Fruit fly (Drosophila melanogaster) whole organism, adult: Measurements from ENCODE around the gene sina.

ENCODE experiments used
- CG11617 ChIP-seq: fragments of 200-800 bp; sonication (Bioruptor generic); optimal IDR thresholded peaks from 2 replicates; lab custom pipeline; 2017; ENCODE audit warnings: mild to moderate bottlenecking, missing biosample characterization, missing genetic modification reagents, missing genetic modification characterization
- CG12768 ChIP-seq: fragments of 200-800 bp; sonication (Bioruptor generic); optimal IDR thresholded peaks from 2 replicates; lab custom pipeline; 2017; ENCODE audit warnings: missing biosample characterization, missing genetic modification characterization, mild to moderate bottlenecking, moderate library complexity, missing genetic modification reagents
- CG14711 ChIP-seq: fragments of 200-800 bp; sonication (Bioruptor generic); optimal IDR thresholded peaks from 2 replicates; lab custom pipeline; 2018; ENCODE audit warnings: missing biosample characterization, mild to moderate bottlenecking, missing genetic modification characterization, moderate library complexity
- CG1620 ChIP-seq: fragments of 200-800 bp; sonication (Bioruptor generic); optimal IDR thresholded peaks from 2 replicates; lab custom pipeline; 2016; ENCODE audit warnings: missing biosample characterization, missing genetic modification characterization
- CG33017 ChIP-seq: fragments of 200-800 bp; sonication (Bioruptor generic); optimal IDR thresholded peaks from 2 replicates; lab custom pipeline; 2018; ENCODE audit warnings: missing biosample characterization, mild to moderate bottlenecking, missing genetic modification characterization, moderate library complexity
- CG5204 ChIP-seq: fragments of 200-800 bp; sonication (Bioruptor generic); optimal IDR thresholded peaks from 2 replicates; lab custom pipeline; 2016; ENCODE audit warnings: missing biosample characterization, missing genetic modification characterization
- CG7045 ChIP-seq: fragments of 200-800 bp; sonication (Bioruptor generic); optimal IDR thresholded peaks from 2 replicates; lab custom pipeline; 2017; ENCODE audit warnings: missing biosample characterization, mild to moderate bottlenecking, missing genetic modification characterization
- CG7101 ChIP-seq: fragments of 200-800 bp; sonication (Bioruptor generic); optimal IDR thresholded peaks from 2 replicates; lab custom pipeline; 2018; ENCODE audit warnings: missing biosample characterization, mild to moderate bottlenecking, missing genetic modification characterization, moderate library complexity
- Clk ChIP-seq: fragments of 200-800 bp; sonication (Bioruptor generic); optimal IDR thresholded peaks from 2 replicates; lab custom pipeline; 2017; ENCODE audit warnings: missing biosample characterization, missing genetic modification characterization
- Crg-1 ChIP-seq: fragments of 200-800 bp; sonication (Bioruptor generic); optimal IDR thresholded peaks from 2 replicates; lab custom pipeline; 2016; ENCODE audit warnings: missing biosample characterization, missing genetic modification characterization
- Hr96 ChIP-seq: fragments of 200-800 bp; sonication (Bioruptor generic); optimal IDR thresholded peaks from 2 replicates; lab custom pipeline; 2016; ENCODE audit warnings: missing biosample characterization, missing genetic modification characterization
- Mnt ChIP-seq: fragments of 200-800 bp; sonication (Bioruptor generic); optimal IDR thresholded peaks from 2 replicates; lab custom pipeline; 2016; ENCODE audit warnings: missing biosample characterization, mild to moderate bottlenecking, missing genetic modification characterization
- bab1 ChIP-seq: fragments of 200-800 bp; sonication (Bioruptor generic); optimal IDR thresholded peaks from 3 replicates; lab custom pipeline; 2019; ENCODE audit warnings: missing biosample characterization, mild to moderate bottlenecking, missing genetic modification characterization, moderate library complexity
- cic ChIP-seq: fragments of 200-800 bp; sonication (Bioruptor generic); optimal IDR thresholded peaks from 2 replicates; lab custom pipeline; 2017; ENCODE audit warnings: missing biosample characterization, mild to moderate bottlenecking, missing genetic modification characterization, moderate library complexity
- cnc ChIP-seq, 2 experiments: fragments of >200 bp; optimal IDR thresholded peaks; 2 replicates each; lab custom pipeline; 2017
- kay ChIP-seq: fragments of 200-800 bp; sonication (Bioruptor generic); peaks from one replicate; lab custom pipeline; 2016; ENCODE audit warnings: missing biosample characterization, missing genetic modification characterization, borderline replicate concordance
- ovo ChIP-seq: fragments of 200-800 bp; sonication (Bioruptor generic); optimal IDR thresholded peaks from 2 replicates; lab custom pipeline; 2016; ENCODE audit warnings: missing biosample characterization, missing genetic modification characterization
- pad ChIP-seq: fragments of 200-800 bp; sonication (Bioruptor generic); optimal IDR thresholded peaks from 3 replicates; lab custom pipeline; 2017; ENCODE audit warnings: missing biosample characterization, missing genetic modification characterization, mild to moderate bottlenecking, moderate library complexity, missing genetic modification reagents
- tj ChIP-seq: fragments of 200-800 bp; sonication (Bioruptor generic); optimal IDR thresholded peaks from 3 replicates; lab custom pipeline; 2017; ENCODE audit warnings: missing biosample characterization, mild to moderate bottlenecking, missing genetic modification characterization, moderate library complexity
- toe ChIP-seq: fragments of 200-800 bp; sonication (Bioruptor generic); optimal IDR thresholded peaks from 2 replicates; lab custom pipeline; 2016; ENCODE audit warnings: missing biosample characterization, missing genetic modification characterization

Gene sina

DNA sequence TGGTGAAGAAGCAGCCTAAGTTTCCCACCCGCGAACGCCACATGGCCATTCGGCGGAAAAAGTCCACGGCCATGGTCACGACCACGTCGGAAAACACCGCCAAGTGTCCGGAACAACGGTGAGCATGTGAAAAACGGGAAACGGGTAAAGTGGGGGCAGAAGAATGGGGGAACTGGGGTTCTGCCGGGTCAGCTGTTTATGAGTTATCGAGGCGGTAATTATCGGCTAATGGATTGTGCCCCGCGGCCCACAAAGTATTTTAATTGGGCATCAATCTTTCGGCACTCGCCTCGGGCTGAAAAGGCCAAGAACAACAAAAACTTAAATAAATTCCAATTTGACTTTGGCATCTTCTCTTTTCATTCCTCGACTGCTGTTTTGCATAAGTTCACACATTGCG lies 33.7 kb downstream of the sina start:
- TF ChIP-seq tj (peak; percentile 60), Clk (no peak)

DNA sequence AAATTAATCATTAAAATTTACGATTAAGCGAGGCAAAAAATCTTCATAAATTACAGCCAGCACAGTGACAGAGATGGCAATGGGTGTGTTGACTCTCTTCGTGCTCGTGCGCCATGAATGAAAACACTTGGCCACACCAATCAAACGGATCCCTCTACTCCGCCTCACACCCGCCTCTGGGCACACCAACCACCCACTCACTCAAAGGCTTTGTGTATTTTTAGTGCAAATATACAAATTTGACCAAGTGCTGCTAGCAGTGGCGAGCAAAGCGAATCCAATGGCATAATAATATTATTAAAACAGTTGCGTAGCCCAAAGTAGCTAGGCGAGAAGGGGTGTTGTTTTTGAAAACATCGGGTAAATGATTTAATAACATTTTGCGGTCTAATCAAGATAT lies 36.0 kb downstream of the sina start:
- no peak for TF ChIP-seq CG11617 (GFP tag; lab: Kevin White, UChicago)
- no peak for TF ChIP-seq CG12768 (GFP tag; lab: Kevin White, UChicago)
- TF ChIP-seq toe (GFP tag; lab: Kevin White, UChicago), result no peak
- TF ChIP-seq Crg-1 (GFP tag; lab: Kevin White, UChicago), result no peak
- no peak for TF ChIP-seq tj
- no peak for TF ChIP-seq Hr96 (GFP tag; lab: Kevin White, UChicago)
- no peak for TF ChIP-seq CG33017 (tag; lab: Kevin White, UChicago)
- TF ChIP-seq kay (GFP tag; lab: Kevin White, UChicago), result no peak
- TF ChIP-seq CG14711 (tag; lab: Kevin White, UChicago), result no peak
- TF ChIP-seq ovo (GFP tag; lab: Kevin White, UChicago), result no peak
- TF ChIP-seq CG1620 (GFP tag; lab: Kevin White, UChicago), result no peak
- TF ChIP-seq Mnt (GFP tag; lab: Kevin White, UChicago), result no peak
- no peak for TF ChIP-seq cnc (optimal IDR thresholded peaks at IDR 0.05; lab: Kevin White, UChicago)
- TF ChIP-seq CG7101 (tag; lab: Kevin White, UChicago), result no peak
- no peak for TF ChIP-seq bab1
- TF ChIP-seq cic, result no peak
- TF ChIP-seq Clk, result no peak
- no peak for TF ChIP-seq CG5204
- no peak for TF ChIP-seq pad (GFP tag; lab: Kevin White, UChicago)

DNA sequence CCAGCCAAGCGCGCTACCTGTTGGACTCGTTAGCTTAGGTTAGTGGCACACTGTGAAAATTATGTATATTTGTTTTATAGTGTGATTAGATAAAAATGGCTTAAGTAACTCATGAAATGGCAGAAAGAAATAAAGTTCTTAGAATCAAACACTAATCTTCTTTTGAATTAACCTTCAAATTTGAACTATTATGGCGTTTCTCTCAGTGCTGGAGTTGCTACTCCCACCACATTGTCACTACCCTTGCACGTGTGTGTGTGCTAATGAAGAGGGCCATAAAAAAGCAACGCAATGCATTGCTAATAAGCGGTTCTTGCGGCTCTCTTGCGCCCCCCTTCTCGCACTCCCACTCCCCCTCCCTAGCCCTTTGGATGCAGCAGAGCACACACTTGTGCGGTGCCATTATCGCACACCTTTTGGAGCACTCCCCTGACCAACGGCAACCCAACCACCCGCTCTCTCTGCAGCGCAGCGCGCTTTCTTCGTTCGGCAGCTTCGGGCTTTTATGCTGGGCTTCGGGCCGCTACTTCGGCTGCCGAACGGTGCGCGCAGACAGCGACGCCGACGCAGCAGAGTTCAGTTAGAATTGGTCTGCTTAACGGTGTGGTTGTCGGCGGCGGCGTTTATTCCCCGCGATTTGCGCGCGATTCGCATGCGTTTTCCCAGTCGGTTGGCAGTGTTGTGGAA lies 37.2 kb downstream of the sina start:
- TF ChIP-seq cnc (optimal IDR thresholded peaks at IDR 0.05; lab: Kevin White, UChicago) (no peak), CG14711 (tag; lab: Kevin White, UChicago) (peak; percentile 58), cic (peak; percentile 43), CG5204 (no peak), CG11617 (GFP tag; lab: Kevin White, UChicago) (peak; percentile 46), Clk (no peak), kay (GFP tag; lab: Kevin White, UChicago) (peak; percentile 22), pad (GFP tag; lab: Kevin White, UChicago) (peak; percentile 66), CG12768 (GFP tag; lab: Kevin White, UChicago) (peak; percentile 61), CG7101 (tag; lab: Kevin White, UChicago) (peak; percentile 55), toe (GFP tag; lab: Kevin White, UChicago) (no peak), Mnt (GFP tag; lab: Kevin White, UChicago) (peak; percentile 46), bab1 (peak; percentile 82), Hr96 (GFP tag; lab: Kevin White, UChicago) (no peak), ovo (GFP tag; lab: Kevin White, UChicago) (peak; percentile 54), tj (peak; percentile 88), CG33017 (tag; lab: Kevin White, UChicago) (peak; percentile 9), CG1620 (GFP tag; lab: Kevin White, UChicago) (no peak), CG7045 (GFP tag; lab: Kevin White, UChicago) (no peak), Crg-1 (GFP tag; lab: Kevin White, UChicago) (peak; percentile 42)

DNA sequence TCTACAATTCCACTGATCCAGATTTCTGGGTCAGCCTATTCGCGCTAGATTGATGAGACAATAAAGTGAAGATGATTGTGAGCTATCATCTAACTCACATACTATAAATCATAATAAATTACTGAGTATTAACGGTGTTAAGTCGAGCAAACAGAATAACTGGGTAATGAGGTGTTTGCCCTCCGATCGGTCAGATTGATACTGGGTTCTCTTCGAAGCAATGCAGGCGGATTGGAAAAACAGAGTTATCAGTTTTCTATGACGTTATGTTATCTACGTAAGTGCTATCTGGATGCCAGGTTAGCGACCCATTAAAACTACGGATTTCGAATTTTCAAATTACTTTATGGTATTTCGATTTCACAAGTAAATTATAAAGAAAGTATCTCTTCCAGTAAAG lies 38.4 kb downstream of the sina start:
- no peak for TF ChIP-seq CG7101 (tag; lab: Kevin White, UChicago)
- TF ChIP-seq CG14711 (tag; lab: Kevin White, UChicago), result no peak
- TF ChIP-seq Crg-1 (GFP tag; lab: Kevin White, UChicago), result no peak
- peak; percentile 32 for TF ChIP-seq kay (GFP tag; lab: Kevin White, UChicago)
- no peak for TF ChIP-seq CG11617 (GFP tag; lab: Kevin White, UChicago)
- TF ChIP-seq cic, result no peak

DNA sequence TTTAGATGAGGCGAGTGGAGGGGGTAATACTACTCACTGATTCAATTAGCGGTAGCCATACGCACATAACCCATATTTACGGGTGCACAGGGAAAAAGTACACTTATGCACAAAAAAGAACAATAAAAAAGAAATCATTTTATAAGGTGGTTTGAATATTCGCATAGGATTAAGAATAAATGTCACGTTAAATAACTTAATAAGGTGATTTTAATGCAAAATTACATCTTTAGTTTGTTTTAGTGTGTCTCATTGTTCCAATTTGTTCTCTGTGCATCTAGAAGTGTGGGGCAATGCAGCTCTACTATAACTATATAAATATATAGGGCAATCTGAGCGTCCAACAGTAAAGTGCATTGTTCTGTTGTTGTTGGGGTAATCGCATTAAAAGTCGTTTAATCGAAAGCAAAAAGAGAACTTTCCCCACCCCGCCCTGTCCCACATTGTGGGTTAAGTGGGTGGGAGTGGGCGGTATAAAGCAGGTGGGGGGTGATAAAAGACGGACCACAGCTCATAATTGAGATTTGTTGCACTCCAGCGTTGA lies 39.2 kb downstream of the sina start:
- TF ChIP-seq tj, result no peak
- TF ChIP-seq CG5204, result peak; percentile 6
- TF ChIP-seq CG7045 (GFP tag; lab: Kevin White, UChicago), result peak; percentile 21
- TF ChIP-seq kay (GFP tag; lab: Kevin White, UChicago), result no peak
- TF ChIP-seq Mnt (GFP tag; lab: Kevin White, UChicago), result no peak
- TF ChIP-seq CG33017 (tag; lab: Kevin White, UChicago), result no peak
- no peak for TF ChIP-seq Clk
- TF ChIP-seq Crg-1 (GFP tag; lab: Kevin White, UChicago), result no peak
- no peak for TF ChIP-seq cic
- TF ChIP-seq CG7101 (tag; lab: Kevin White, UChicago), result no peak
- no peak for TF ChIP-seq CG12768 (GFP tag; lab: Kevin White, UChicago)
- TF ChIP-seq toe (GFP tag; lab: Kevin White, UChicago), result no peak
- no peak for TF ChIP-seq Hr96 (GFP tag; lab: Kevin White, UChicago)
- peak; percentile 5 for TF ChIP-seq CG14711 (tag; lab: Kevin White, UChicago)

DNA sequence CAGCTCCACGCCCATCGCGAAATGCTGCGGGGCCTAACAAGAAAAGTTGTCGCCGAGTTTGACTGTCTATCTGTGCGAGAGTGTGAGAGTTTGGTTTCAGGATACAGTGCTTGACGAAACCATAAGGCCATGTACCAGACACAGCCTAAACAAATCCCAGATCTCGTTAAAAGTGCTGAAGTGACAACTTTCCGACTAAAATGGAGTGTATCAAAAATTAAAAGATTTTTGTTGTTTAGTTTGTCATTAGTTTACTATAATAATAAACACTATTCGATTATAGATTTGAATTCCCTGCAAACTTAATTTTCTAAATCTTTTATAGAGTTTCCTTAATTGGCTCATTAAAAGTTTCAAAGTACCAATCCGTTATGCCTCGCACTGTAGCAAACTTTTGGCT lies 40.1 kb downstream of the sina start:
- TF ChIP-seq tj (no peak), Hr96 (GFP tag; lab: Kevin White, UChicago) (no peak), bab1 (no peak), kay (GFP tag; lab: Kevin White, UChicago) (no peak), pad (GFP tag; lab: Kevin White, UChicago) (no peak), ovo (GFP tag; lab: Kevin White, UChicago) (no peak), cic (no peak), Clk (no peak), CG12768 (GFP tag; lab: Kevin White, UChicago) (no peak), CG7101 (tag; lab: Kevin White, UChicago) (no peak), cnc (optimal IDR thresholded peaks at IDR 0.05; lab: Kevin White, UChicago) (no peak), CG11617 (GFP tag; lab: Kevin White, UChicago) (no peak), CG1620 (GFP tag; lab: Kevin White, UChicago) (no peak)
